Worm (Caenorhabditis elegans) whole organism, mixed stage, embryonic: Measurements from ENCODE around the gene clec-137.

Source experiments
- M03D4.4 ChIP-seq: sonication (generic microtip); optimal IDR thresholded peaks from 2 replicates; lab custom pipeline; 2017; ENCODE audit warnings: mild to moderate bottlenecking, missing genetic modification characterization, missing compliant biosample characterization
- blmp-1 ChIP-seq: fragments of 150-350 bp; optimal IDR thresholded peaks from 2 replicates; lab custom pipeline; 2014; ENCODE audit warnings: missing biosample characterization, missing genetic modification characterization
- ceh-39 ChIP-seq: fragments of 150-350 bp; optimal IDR thresholded peaks from 2 replicates; lab custom pipeline; 2014; ENCODE audit warnings: missing biosample characterization, missing genetic modification characterization
- ceh-43 ChIP-seq: fragments of 200-800 bp; sonication (Bioruptor generic); optimal IDR thresholded peaks from 2 replicates; lab custom pipeline; 2018; ENCODE audit warnings: mild to moderate bottlenecking, missing genetic modification characterization, moderate library complexity, missing compliant biosample characterization
- ces-1 ChIP-seq: fragments of 150-350 bp; optimal IDR thresholded peaks from 2 replicates; lab custom pipeline; 2014; ENCODE audit warnings: missing biosample characterization, missing genetic modification reagents, missing genetic modification characterization
- cnd-1 ChIP-seq: fragments of 200-800 bp; sonication (Bioruptor generic); optimal IDR thresholded peaks from 2 replicates; lab custom pipeline; 2018; ENCODE audit warnings: mild to moderate bottlenecking, missing genetic modification characterization, missing compliant biosample characterization
- drap-1 ChIP-seq: fragments of 200-800 bp; sonication (Bioruptor generic); optimal IDR thresholded peaks from 3 replicates; lab custom pipeline; 2018; ENCODE audit warnings: mild to moderate bottlenecking, missing genetic modification characterization, missing compliant biosample characterization
- elt-1 ChIP-seq: sonication (generic microtip); optimal IDR thresholded peaks from 2 replicates; lab custom pipeline; 2017; ENCODE audit warnings: missing genetic modification characterization, mild to moderate bottlenecking, missing compliant biosample characterization, antibody characterized with exemption, moderate library complexity, borderline replicate concordance; ENCODE audit not compliant: insufficient read depth
- elt-3 ChIP-seq: fragments of 150-350 bp; optimal IDR thresholded peaks from 2 replicates; lab custom pipeline; 2014; ENCODE audit warnings: missing biosample characterization, missing genetic modification characterization
- ham-2 ChIP-seq: fragments of 200-800 bp; sonication (Bioruptor generic); optimal IDR thresholded peaks from 2 replicates; lab custom pipeline; 2018; ENCODE audit warnings: mild to moderate bottlenecking, missing genetic modification characterization, missing compliant biosample characterization
- hlh-1 ChIP-seq: fragments of 150-350 bp; optimal IDR thresholded peaks from 2 replicates; lab custom pipeline; 2014; ENCODE audit warnings: missing biosample characterization, missing genetic modification reagents, missing genetic modification characterization
- lin-32 ChIP-seq: fragments of 200-800 bp; sonication (Bioruptor generic); optimal IDR thresholded peaks from 2 replicates; lab custom pipeline; 2018; ENCODE audit warnings: mild to moderate bottlenecking, missing genetic modification characterization, missing compliant biosample characterization
- lsy-2 ChIP-seq: fragments of 150-350 bp; optimal IDR thresholded peaks from 2 replicates; lab custom pipeline; 2014; ENCODE audit warnings: missing biosample characterization, missing genetic modification characterization
- mab-5 ChIP-seq: fragments of 150-350 bp; optimal IDR thresholded peaks from 2 replicates; lab custom pipeline; 2014; ENCODE audit warnings: missing biosample characterization, missing genetic modification characterization
- mep-1 ChIP-seq: fragments of 150-350 bp; optimal IDR thresholded peaks from 2 replicates; lab custom pipeline; 2017; ENCODE audit warnings: missing biosample characterization, missing genetic modification reagents, missing genetic modification characterization, inconsistent platforms
- mls-2 ChIP-seq: sonication (generic microtip); optimal IDR thresholded peaks from 2 replicates; lab custom pipeline; 2016; ENCODE audit warnings: mild to moderate bottlenecking, missing genetic modification characterization, moderate library complexity, missing compliant biosample characterization
- nhr-12 ChIP-seq: fragments of 150-350 bp; optimal IDR thresholded peaks from 2 replicates; lab custom pipeline; 2014; ENCODE audit warnings: missing biosample characterization, missing genetic modification characterization
- nhr-2 ChIP-seq: fragments of 150-350 bp; optimal IDR thresholded peaks from 2 replicates; lab custom pipeline; 2014; ENCODE audit warnings: missing biosample characterization, missing genetic modification characterization
- nhr-237 ChIP-seq: fragments of 150-350 bp; optimal IDR thresholded peaks from 2 replicates; lab custom pipeline; 2014; ENCODE audit warnings: missing biosample characterization, missing genetic modification characterization
- nhr-28 ChIP-seq: fragments of 150-350 bp; optimal IDR thresholded peaks from 2 replicates; lab custom pipeline; 2014; ENCODE audit warnings: missing biosample characterization, missing genetic modification characterization
- pha-4 ChIP-seq: fragments of 150-350 bp; optimal IDR thresholded peaks from 2 replicates; lab custom pipeline; 2018; ENCODE audit warnings: missing biosample characterization, missing genetic modification reagents, missing genetic modification characterization
- snpc-4 ChIP-seq: fragments of 150-350 bp; optimal IDR thresholded peaks from 2 replicates; lab custom pipeline; 2014; ENCODE audit warnings: missing biosample characterization, missing genetic modification characterization
- sptf-1 ChIP-seq: sonication (generic microtip); optimal IDR thresholded peaks from 2 replicates; lab custom pipeline; 2017; ENCODE audit warnings: mild to moderate bottlenecking, missing genetic modification characterization, moderate library complexity, missing compliant biosample characterization
- tbx-8 ChIP-seq: fragments of 200-800 bp; sonication (Bioruptor generic); optimal IDR thresholded peaks from 2 replicates; lab custom pipeline; 2018; ENCODE audit warnings: mild to moderate bottlenecking, missing genetic modification characterization, moderate library complexity, missing compliant biosample characterization
- unc-120 ChIP-seq: sonication (generic microtip); optimal IDR thresholded peaks from 2 replicates; lab custom pipeline; 2017; ENCODE audit warnings: missing genetic modification characterization, missing compliant biosample characterization; ENCODE audit not compliant: poor library complexity, severe bottlenecking
- unc-62 ChIP-seq: fragments of 150-350 bp; optimal IDR thresholded peaks from 2 replicates; lab custom pipeline; 2014; ENCODE audit warnings: missing biosample characterization, missing genetic modification reagents, missing genetic modification characterization
- zip-8 ChIP-seq: fragments of 150-350 bp; optimal IDR thresholded peaks from 2 replicates; lab custom pipeline; 2014; ENCODE audit warnings: missing biosample characterization, missing genetic modification characterization
- ztf-11 ChIP-seq: fragments of 150-350 bp; optimal IDR thresholded peaks from 2 replicates; lab custom pipeline; 2014; ENCODE audit warnings: missing biosample characterization, missing genetic modification characterization

clec-137 gene

DNA sequence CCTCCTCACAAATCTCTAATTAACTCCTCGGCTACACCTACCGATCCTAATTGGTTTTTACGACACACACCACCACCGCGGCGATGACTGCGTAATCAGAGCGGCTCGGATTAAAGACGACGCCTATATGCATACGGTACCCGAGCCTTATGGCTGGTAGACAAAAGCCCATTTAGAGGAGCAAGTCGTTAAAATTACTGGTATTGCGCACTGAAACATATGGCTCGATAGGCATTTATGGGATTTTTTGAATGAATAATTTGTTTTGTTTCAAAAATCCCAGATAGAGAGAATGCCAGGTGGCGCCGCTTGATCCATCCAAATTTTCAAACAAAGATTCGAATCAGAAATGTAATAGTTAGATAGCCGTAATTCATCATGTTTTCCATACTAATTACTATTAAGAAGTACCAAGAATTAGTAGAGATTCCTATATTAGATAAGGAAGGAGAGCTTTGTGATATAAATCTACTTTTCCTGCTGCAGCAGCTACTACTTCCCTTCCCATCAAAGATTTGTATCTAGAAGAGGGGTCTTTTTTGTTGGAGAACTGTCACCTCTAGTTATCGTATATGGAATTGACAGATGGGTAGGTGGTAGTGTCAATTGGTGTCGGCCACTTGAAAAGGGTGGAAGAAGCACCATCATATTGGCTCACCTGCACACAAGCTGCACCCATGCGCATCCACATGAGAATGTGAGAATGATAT, 34.5 kb downstream of the clec-137 start:
- no peak for TF ChIP-seq drap-1 (GFP tag; lab: Kevin White, UChicago)
- TF ChIP-seq unc-62 (GFP tag; lab: Kevin White, UChicago): peak; percentile 54
- peak; percentile 94 for TF ChIP-seq elt-1 (tag; lab: Kevin White, UChicago)
- TF ChIP-seq nhr-2: peak; percentile 64
- TF ChIP-seq lin-32 (GFP tag; lab: Kevin White, UChicago): peak; percentile 67
- TF ChIP-seq ham-2: no peak
- TF ChIP-seq elt-3 (tag; lab: Kevin White, UChicago): no peak

DNA sequence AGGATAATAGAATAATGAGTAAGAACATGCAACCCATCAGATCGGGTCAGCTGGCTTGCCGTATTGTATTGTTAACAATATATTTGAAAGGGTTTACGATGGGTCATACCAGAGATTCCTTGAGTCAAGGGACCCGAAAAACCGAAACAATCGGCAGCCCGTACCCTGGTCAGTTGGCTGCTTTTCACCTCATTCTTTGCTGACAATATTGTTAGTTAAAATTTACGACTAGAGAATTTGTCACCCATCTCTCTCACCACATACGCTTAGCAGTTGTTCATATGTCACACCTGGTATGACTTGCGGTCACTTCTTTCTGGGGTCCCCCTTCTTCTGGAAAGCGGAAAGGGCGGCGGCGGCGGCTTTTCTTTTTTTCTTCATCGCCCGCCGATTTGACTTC, 36.8 kb downstream of the clec-137 start:
- TF ChIP-seq hlh-1 (peak; percentile 56), blmp-1 (no peak)

DNA sequence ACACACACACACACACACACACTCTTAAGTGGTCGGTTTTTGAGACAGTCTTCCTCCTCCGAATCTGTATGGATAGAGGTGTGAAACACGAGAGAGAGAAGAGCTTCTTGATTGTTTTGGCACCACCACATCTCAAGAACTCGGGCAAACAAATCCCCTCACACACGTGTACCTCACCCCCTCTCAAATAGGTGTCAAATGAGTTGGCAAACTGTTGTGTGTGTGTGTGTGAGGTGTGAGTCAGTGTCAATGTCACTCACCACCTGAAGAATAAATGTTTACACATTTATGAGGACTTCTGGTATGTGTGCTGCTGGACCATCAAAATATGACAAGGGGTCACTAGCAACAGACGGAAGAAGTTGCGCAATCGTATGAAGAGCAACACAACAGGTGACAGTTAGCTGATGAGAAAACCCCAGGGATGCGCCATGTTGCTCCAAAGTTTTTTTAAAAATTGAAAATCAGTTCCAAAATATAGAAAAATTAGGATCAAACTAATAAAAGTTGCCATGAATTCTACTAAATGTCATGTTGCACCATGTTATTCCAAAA, 37.9 kb downstream of the clec-137 start:
- TF ChIP-seq nhr-12 (tag; lab: Kevin White, UChicago) (no peak), hlh-1 (peak; percentile 77), unc-62 (GFP tag; lab: Kevin White, UChicago) (peak; percentile 8), M03D4.4 (no peak), nhr-2 (peak; percentile 93), zip-8 (peak; percentile 73), unc-120 (tag; lab: Kevin White, UChicago) (no peak), cnd-1 (tag; lab: Kevin White, UChicago) (peak; percentile 9)

DNA sequence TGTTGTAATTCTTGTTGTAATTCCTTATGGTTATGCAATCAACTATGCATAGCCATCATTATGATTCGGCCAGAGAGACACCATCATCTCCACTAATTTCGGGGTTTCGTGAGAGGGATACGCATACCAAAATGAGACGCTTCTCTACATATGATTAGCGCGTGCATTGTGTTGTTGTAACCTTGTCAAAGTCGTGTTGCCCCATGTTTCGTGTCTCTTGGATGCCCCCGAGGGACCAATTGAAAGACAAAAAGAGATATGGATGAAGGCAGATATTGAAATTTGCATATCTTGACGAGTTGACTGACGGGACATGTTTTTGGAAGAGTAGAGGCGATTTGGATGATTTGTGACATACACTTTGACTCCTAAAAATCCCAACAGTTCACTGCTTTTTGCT, 38.5 kb downstream of the clec-137 start:
- TF ChIP-seq ces-1 (GFP tag; lab: Kevin White, UChicago): peak; percentile 85
- peak; percentile 65 for TF ChIP-seq unc-62 (GFP tag; lab: Kevin White, UChicago)
- TF ChIP-seq sptf-1: peak; percentile 60
- peak; percentile 8 for TF ChIP-seq ztf-11 (tag; lab: Kevin White, UChicago)
- TF ChIP-seq cnd-1 (tag; lab: Kevin White, UChicago): no peak
- no peak for TF ChIP-seq tbx-8

DNA sequence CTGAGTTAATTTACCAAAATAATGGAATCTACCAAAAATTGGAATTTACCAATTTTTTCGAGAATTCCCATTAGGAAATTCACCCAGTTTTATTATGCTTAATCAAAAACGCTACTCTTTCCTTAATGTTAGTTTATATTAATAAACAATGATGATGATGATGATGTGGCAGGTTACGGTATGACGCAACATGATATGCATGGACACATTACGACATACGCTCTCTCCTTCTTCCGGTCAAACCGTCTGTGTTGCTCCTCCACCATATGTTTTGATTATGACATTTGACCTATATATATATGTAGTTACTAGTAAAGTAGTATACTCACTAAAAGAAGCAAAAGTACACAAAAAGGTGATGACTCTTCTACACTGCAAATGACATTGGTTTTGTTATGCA, 40.5 kb downstream of the clec-137 start:
- TF ChIP-seq lin-32 (GFP tag; lab: Kevin White, UChicago): peak; percentile 46
- TF ChIP-seq unc-62 (GFP tag; lab: Kevin White, UChicago): peak; percentile 52
- peak; percentile 92 for TF ChIP-seq zip-8
- TF ChIP-seq nhr-2: peak; percentile 99
- no peak for TF ChIP-seq nhr-28 (tag; lab: Kevin White, UChicago)
- no peak for TF ChIP-seq elt-3 (tag; lab: Kevin White, UChicago)
- TF ChIP-seq ceh-43: no peak
- TF ChIP-seq cnd-1 (tag; lab: Kevin White, UChicago): peak; percentile 61

DNA sequence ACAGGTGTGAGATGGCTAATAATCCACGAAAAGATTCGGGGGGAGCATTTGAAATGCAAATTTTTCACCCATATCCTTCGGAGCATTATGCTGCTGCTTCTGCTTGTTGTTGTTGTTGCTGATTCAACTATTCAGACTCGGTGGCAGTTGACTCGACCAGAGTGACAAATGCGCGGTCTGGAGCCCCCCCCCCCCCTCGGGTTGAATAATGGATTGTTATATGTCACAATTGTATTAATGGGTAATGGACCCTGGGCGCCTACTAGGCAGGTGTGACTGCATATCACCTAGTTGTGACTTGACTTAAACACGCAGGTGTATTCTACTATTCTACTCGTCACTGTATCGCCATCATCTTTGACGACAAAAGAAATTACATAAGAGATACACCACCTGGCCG, 42.3 kb downstream of the clec-137 start:
- TF ChIP-seq sptf-1: peak; percentile 49
- no peak for TF ChIP-seq elt-3 (tag; lab: Kevin White, UChicago)

DNA sequence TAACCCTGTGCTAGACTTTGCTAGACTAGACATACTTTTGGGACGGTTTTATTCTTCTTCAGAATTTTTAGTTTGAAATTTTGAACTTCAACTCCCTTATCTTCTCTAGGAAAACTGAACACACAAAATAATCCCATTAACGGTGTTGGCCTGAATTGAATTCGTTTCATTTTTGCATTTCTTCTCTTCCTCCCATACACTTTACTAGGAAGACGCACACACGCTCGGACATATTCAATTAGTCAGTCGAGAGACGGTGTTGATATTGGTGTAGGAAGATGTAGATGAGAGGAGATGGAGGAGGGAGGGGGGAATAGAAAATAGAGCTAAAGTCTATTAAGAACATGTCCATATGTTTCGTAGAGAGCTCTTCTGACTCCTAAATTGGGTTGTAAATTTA, 43.2 kb downstream of the clec-137 start:
- TF ChIP-seq snpc-4 (tag; lab: Kevin White, UChicago) (no peak), pha-4 (no peak), unc-120 (tag; lab: Kevin White, UChicago) (no peak), ceh-39 (no peak), ces-1 (GFP tag; lab: Kevin White, UChicago) (peak; percentile 98), mep-1 (no peak), tbx-8 (no peak)

DNA sequence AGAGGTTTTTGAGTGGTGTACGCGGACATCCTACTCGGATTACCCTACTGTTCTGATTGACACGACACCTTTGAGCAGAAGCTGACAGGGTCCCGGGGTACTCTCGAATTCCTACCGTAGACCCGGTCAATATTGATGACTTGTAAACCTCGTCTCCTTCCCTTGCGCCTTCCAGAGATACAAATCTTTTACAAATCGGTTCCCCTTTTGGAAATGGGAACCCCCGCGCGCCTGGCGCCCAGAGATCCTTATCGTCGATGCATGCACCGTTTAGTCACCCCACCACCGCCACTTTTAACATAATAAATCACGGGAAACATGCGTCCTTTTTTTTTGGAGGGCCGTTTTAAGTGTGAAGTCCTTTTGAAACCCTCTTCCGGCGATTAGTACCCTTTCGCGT, 44.8 kb downstream of the clec-137 start:
- TF ChIP-seq pha-4 (no peak), lsy-2 (tag; lab: Kevin White, UChicago) (no peak), nhr-237 (tag; lab: Kevin White, UChicago) (no peak), mab-5 (tag; lab: Kevin White, UChicago) (no peak), cnd-1 (tag; lab: Kevin White, UChicago) (no peak), mls-2 (no peak)
